Worm (Caenorhabditis elegans): ENCODE results near the gene T28C6.10.

ce11 chrIV:8826606-8827000, 8.9 kb downstream of the T28C6.10 start:
- no peak for TF ChIP-seq pha-4 (tag; optimal IDR thresholded peaks at IDR 0.05)
- TF ChIP-seq lin-35 (GFP tag; optimal IDR thresholded peaks at IDR 0.05) = no peak
- no peak for TF ChIP-seq F57C9.4 (tag; optimal IDR thresholded peaks at IDR 0.05)
- TF ChIP-seq him-1 (tag; optimal IDR thresholded peaks at IDR 0.05) = no peak
- TF ChIP-seq nhr-27 (tag; optimal IDR thresholded peaks at IDR 0.05) = no peak
- TF ChIP-seq atf-7 (tag; optimal IDR thresholded peaks at IDR 0.05) = no peak

Measured in whole organism, young adult.